Fruit fly (Drosophila melanogaster): ENCODE data around the gene CG4592.
A peak's percentile ranks its signal among the peaks of the same experiment; 100 is the strongest.

Gene CG4592

DNA sequence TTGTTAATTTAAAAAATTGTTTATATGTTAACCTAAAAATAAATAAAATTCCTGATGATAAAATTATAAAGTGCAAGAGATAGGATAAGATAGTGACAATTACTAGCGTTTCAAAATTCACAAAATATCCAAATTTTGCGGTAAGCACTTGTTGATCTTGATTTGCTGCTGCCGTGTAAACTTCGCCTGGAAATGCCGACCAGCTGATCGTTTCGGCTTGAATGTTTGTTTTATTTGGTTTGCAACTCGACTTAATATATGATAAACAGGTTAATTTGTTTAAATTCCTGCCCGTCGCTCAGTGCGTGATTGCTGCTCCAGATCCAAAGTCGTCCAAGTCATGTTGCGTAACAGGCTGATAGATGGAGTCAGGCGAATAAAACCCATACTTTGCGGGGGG lies at the start of gene CG4592 (continued):
- TF ChIP-seq Lim3 (GFP tag; IDR thresholded peaks at IDR 0.05) (no peak), CG4404 (GFP tag; IDR thresholded peaks at IDR 0.05) (no peak), CG42726 (GFP tag; IDR thresholded peaks at IDR 0.05; ENCODE audit: partially characterized antibody) (no peak), vvl (GFP tag; IDR thresholded peaks at IDR 0.05) (peak; percentile 86), yki (optimal IDR thresholded peaks at IDR 0.05) (no peak), kah (GFP tag; optimal IDR thresholded peaks at IDR 0.05) (peak; percentile 46), Dref (GFP tag; IDR thresholded peaks at IDR 0.05) (no peak), GATAe (GFP tag; conservative IDR thresholded peaks at IDR 0.05) (no peak), pb (GFP tag; optimal IDR thresholded peaks at IDR 0.05) (no peak), oc (tag; optimal IDR thresholded peaks at IDR 0.05) (no peak), Nf-YB (GFP tag; optimal IDR thresholded peaks at IDR 0.05) (peak; percentile 23), CG16779 (GFP tag; IDR thresholded peaks at IDR 0.05) (no peak), CG13424 (tag; optimal IDR thresholded peaks at IDR 0.05) (no peak), dm (GFP tag; optimal IDR thresholded peaks at IDR 0.05) (no peak), NFAT (GFP tag; IDR thresholded peaks at IDR 0.05) (peak; percentile 60), croc (GFP tag; conservative IDR thresholded peaks at IDR 0.05) (no peak), sqz (GFP tag; optimal IDR thresholded peaks at IDR 0.05) (no peak), MESR4 (GFP tag; optimal IDR thresholded peaks at IDR 0.05) (peak; percentile 21), caup (GFP tag; optimal IDR thresholded peaks at IDR 0.05; ENCODE audit: severe bottlenecking) (peak; percentile 66), CG6654 (GFP tag; optimal IDR thresholded peaks at IDR 0.05) (peak; percentile 22), Ravus (GFP tag; IDR thresholded peaks at IDR 0.05) (no peak), CG7928 (GFP tag; optimal IDR thresholded peaks at IDR 0.05) (no peak), ERR (GFP tag; optimal IDR thresholded peaks at IDR 0.05) (no peak), CG7271 (tag; optimal IDR thresholded peaks at IDR 0.05) (no peak), tin (GFP tag; optimal IDR thresholded peaks at IDR 0.05) (peak; percentile 57), zfh2 (GFP tag; optimal IDR thresholded peaks at IDR 0.05) (peak; percentile 30), CG9609 (GFP tag; optimal IDR thresholded peaks at IDR 0.05) (peak; percentile 6), tll (GFP tag; optimal IDR thresholded peaks at IDR 0.05) (no peak), Dip3 (GFP tag; optimal IDR thresholded peaks at IDR 0.05) (peak; percentile 18), CG4328 (GFP tag; optimal IDR thresholded peaks at IDR 0.05) (peak; percentile 2), Ets65A (GFP tag) (peak; percentile 90), otp (GFP tag; IDR thresholded peaks at IDR 0.05) (peak; percentile 67; the same call in 1 of the 3 replicates), Lhr (GFP tag; optimal IDR thresholded peaks at IDR 0.05) (no peak), en (GFP tag; optimal IDR thresholded peaks at IDR 0.05) (no peak), Mes4 (GFP tag; optimal IDR thresholded peaks at IDR 0.05) (no peak), fru (optimal IDR thresholded peaks at IDR 0.05) (no peak), eyg (GFP tag; optimal IDR thresholded peaks at IDR 0.05) (no peak), bab2 (GFP tag; optimal IDR thresholded peaks at IDR 0.05) (peak; percentile 22), Taf1 (GFP tag; IDR thresholded peaks at IDR 0.05) (no peak), CG3838 (GFP tag; optimal IDR thresholded peaks at IDR 0.05) (peak; percentile 5), CG11247 (GFP tag; IDR thresholded peaks at IDR 0.05) (no peak), sna (GFP tag; IDR thresholded peaks at IDR 0.05; ENCODE audit: partially characterized antibody) (no peak), CG12071 (GFP tag; optimal IDR thresholded peaks at IDR 0.05) (peak; percentile 30), CG1529 (GFP tag; optimal IDR thresholded peaks at IDR 0.05) (no peak), CG12236 (GFP tag; optimal IDR thresholded peaks at IDR 0.05) (no peak), chif (GFP tag; optimal IDR thresholded peaks at IDR 0.05) (peak; percentile 4 to 42), seq (GFP tag; IDR thresholded peaks at IDR 0.05) (0 out of 2 replicates have a peak, but pooled peaks have one; percentile 30), CG13894 (tag; optimal IDR thresholded peaks at IDR 0.05) (no peak), p53 (GFP tag; optimal IDR thresholded peaks at IDR 0.05) (no peak), odd (GFP tag; optimal IDR thresholded peaks at IDR 0.05) (no peak), Hr39 (optimal IDR thresholded peaks at IDR 0.05) (no peak), ro (GFP tag; IDR thresholded peaks at IDR 0.05) (no peak), pzg (GFP tag; optimal IDR thresholded peaks at IDR 0.05) (peak; percentile 35)
